Worm (Caenorhabditis elegans) whole organism, L1 larva: ENCODE data around the gene vha-1.
A peak's percentile ranks its signal among the peaks of the same experiment; 100 is the strongest.

Experiments used
- C16A3.4 ChIP-seq: fragments of 150-350 bp; optimal IDR thresholded peaks from 2 replicates; lab custom pipeline; 2014; ENCODE audit warnings: missing biosample characterization, missing genetic modification characterization
- aha-1 ChIP-seq: fragments of 150-350 bp; optimal IDR thresholded peaks from 2 replicates; lab custom pipeline; 2014; ENCODE audit warnings: missing biosample characterization, missing genetic modification characterization
- aly-2 ChIP-seq: fragments of 150-350 bp; optimal IDR thresholded peaks from 2 replicates; lab custom pipeline; 2014; ENCODE audit warnings: missing biosample characterization, missing genetic modification characterization
- ama-1 ChIP-seq: fragments of 150-350 bp; optimal IDR thresholded peaks from 2 replicates; lab custom pipeline; 2014
- ceh-63 ChIP-seq: fragments of 200-800 bp; sonication (Bioruptor generic); optimal IDR thresholded peaks from 2 replicates; lab custom pipeline; 2018; ENCODE audit warnings: mild to moderate bottlenecking, missing genetic modification characterization, missing compliant biosample characterization
- ceh-82 ChIP-seq, 3 experiments: fragments of 150-350 bp in 1 of 3; sonication (generic microtip) in 2 of 3; optimal IDR thresholded peaks; 2 replicates each; lab custom pipeline; 2014 to 2017; ENCODE audit warnings: missing biosample characterization in 3 of 3, missing genetic modification characterization in 3 of 3
- ceh-88 ChIP-seq: fragments of 200-800 bp; sonication (Bioruptor generic); IDR thresholded peaks from 2 replicates; pipeline ENCODE4 v1.3.6; 2022; ENCODE audit warnings: missing genetic modification characterization, missing compliant biosample characterization
- ceh-90 ChIP-seq: sonication (generic microtip); optimal IDR thresholded peaks from 2 replicates; lab custom pipeline; 2016; ENCODE audit warnings: missing genetic modification characterization, missing compliant biosample characterization
- dpl-1 ChIP-seq, 3 experiments: fragments of 150-350 bp in 2 of 3; sonication (generic microtip) in 1 of 3; optimal IDR thresholded peaks; 2 replicates each; lab custom pipeline; 2014 to 2017; ENCODE audit warnings: missing biosample characterization in 3 of 3, missing genetic modification characterization in 3 of 3, missing genetic modification reagents in 3 of 3
- efl-3 ChIP-seq: fragments of 200-800 bp; sonication (Bioruptor generic); optimal IDR thresholded peaks from 2 replicates; lab custom pipeline; 2018; ENCODE audit warnings: mild to moderate bottlenecking, missing genetic modification characterization, missing compliant biosample characterization
- egl-13 ChIP-seq: sonication (generic microtip); optimal IDR thresholded peaks from 2 replicates; lab custom pipeline; 2016; ENCODE audit warnings: missing genotype, missing genetic modification reagents, missing genetic modification characterization, missing compliant biosample characterization
- egl-27 ChIP-seq, 2 experiments: fragments of 150-350 bp in 1 of 2; sonication (generic microtip); optimal IDR thresholded peaks; 3 replicates each; lab custom pipeline; 2017 to 2018; ENCODE audit warnings: missing biosample characterization in 2 of 2, missing genetic modification characterization in 2 of 2, missing genetic modification reagents in 2 of 2
- elt-2 ChIP-seq: sonication (generic microtip); optimal IDR thresholded peaks from 2 replicates; lab custom pipeline; 2016; ENCODE audit warnings: missing genetic modification characterization, mild to moderate bottlenecking, inconsistent platforms, missing compliant biosample characterization, missing genetic modification reagents
- elt-3 ChIP-seq, 6 experiments: fragments of 150-350 bp in 1 of 6; sonication (generic microtip); optimal IDR thresholded peaks; 2 replicates each; lab custom pipeline; 2017 to 2018; ENCODE audit warnings: missing biosample characterization in 6 of 6, missing genetic modification characterization in 6 of 6, inconsistent platforms in 1 of 6
- ets-5 ChIP-seq: fragments of 200-800 bp; sonication (Bioruptor generic); IDR thresholded peaks from 2 replicates; pipeline ENCODE4 v1.3.6; 2022; ENCODE audit warnings: missing genetic modification characterization, missing compliant biosample characterization
- fkh-4 ChIP-seq: sonication (generic microtip); optimal IDR thresholded peaks from 2 replicates; lab custom pipeline; 2016; ENCODE audit warnings: missing compliant biosample characterization, missing genetic modification characterization, borderline replicate concordance
- fos-1 ChIP-seq: fragments of 150-350 bp; optimal IDR thresholded peaks from 2 replicates; lab custom pipeline; 2014; ENCODE audit warnings: missing biosample characterization, missing genetic modification characterization
- hlh-4 ChIP-seq: sonication (generic microtip); optimal IDR thresholded peaks from 2 replicates; lab custom pipeline; 2016; ENCODE audit warnings: mild to moderate bottlenecking, missing genetic modification characterization, missing compliant biosample characterization
- hpl-2 ChIP-seq: fragments of 150-350 bp; optimal IDR thresholded peaks from 2 replicates; lab custom pipeline; 2014; ENCODE audit warnings: missing biosample characterization, missing genetic modification reagents, missing genetic modification characterization
- jun-1 ChIP-seq: fragments of 150-350 bp; optimal IDR thresholded peaks from 2 replicates; lab custom pipeline; 2014; ENCODE audit warnings: missing biosample characterization, missing genetic modification reagents, missing genetic modification characterization
- lin-13 ChIP-seq: fragments of 150-350 bp; optimal IDR thresholded peaks from 2 replicates; lab custom pipeline; 2014; ENCODE audit warnings: missing biosample characterization, missing genetic modification reagents, missing genetic modification characterization
- lin-14 ChIP-seq: fragments of 200-800 bp; sonication (Bioruptor generic); optimal IDR thresholded peaks from 2 replicates; lab custom pipeline; 2018; ENCODE audit warnings: mild to moderate bottlenecking, missing genetic modification characterization, moderate library complexity, missing compliant biosample characterization
- lin-15B ChIP-seq: fragments of 150-350 bp; sonication (generic microtip); optimal IDR thresholded peaks from 3 replicates; lab custom pipeline; 2014; ENCODE audit warnings: missing biosample characterization, missing genetic modification characterization
- lin-35 ChIP-seq, 2 experiments: fragments of 150-350 bp; optimal IDR thresholded peaks; 2 replicates each; lab custom pipeline; 2014; ENCODE audit warnings: missing biosample characterization in 2 of 2, missing genetic modification characterization in 2 of 2, missing genetic modification reagents in 2 of 2
- lin-39 ChIP-seq: fragments of 150-350 bp; optimal IDR thresholded peaks from 2 replicates; lab custom pipeline; 2014; ENCODE audit warnings: missing biosample characterization, missing genetic modification reagents, missing genetic modification characterization
- nhr-11 ChIP-seq: fragments of 150-350 bp; optimal IDR thresholded peaks from 2 replicates; lab custom pipeline; 2014; ENCODE audit warnings: missing biosample characterization, missing genetic modification characterization
- nhr-19 ChIP-seq: fragments of 200-800 bp; sonication (Bioruptor generic); conservative IDR thresholded peaks from 2 replicates; pipeline ENCODE4 v1.3.6; 2022; ENCODE audit warnings: missing genetic modification characterization, missing compliant biosample characterization
- nhr-20 ChIP-seq: sonication (generic microtip); optimal IDR thresholded peaks from 2 replicates; lab custom pipeline; 2016; ENCODE audit warnings: mild to moderate bottlenecking, missing genetic modification characterization, missing compliant biosample characterization
- nhr-237 ChIP-seq: fragments of 150-350 bp; optimal IDR thresholded peaks from 2 replicates; lab custom pipeline; 2014; ENCODE audit warnings: missing biosample characterization, missing genetic modification characterization
- nhr-47 ChIP-seq: sonication (generic microtip); optimal IDR thresholded peaks from 2 replicates; lab custom pipeline; 2016; ENCODE audit warnings: mild to moderate bottlenecking, missing genetic modification characterization, moderate library complexity, missing compliant biosample characterization
- nhr-77 ChIP-seq: fragments of 150-350 bp; optimal IDR thresholded peaks from 2 replicates; lab custom pipeline; 2014; ENCODE audit warnings: missing biosample characterization, missing genetic modification characterization
- nhr-84 ChIP-seq: sonication (generic microtip); optimal IDR thresholded peaks from 2 replicates; lab custom pipeline; 2017; ENCODE audit warnings: missing biosample characterization, missing genetic modification characterization
- nhr-85 ChIP-seq: sonication (generic microtip); peaks from one replicate; lab custom pipeline; 2016; ENCODE audit warnings: missing genetic modification characterization, inconsistent platforms, missing compliant biosample characterization
- nhr-90 ChIP-seq: sonication (generic microtip); optimal IDR thresholded peaks from 2 replicates; lab custom pipeline; 2016; ENCODE audit warnings: mild to moderate bottlenecking, missing genetic modification characterization, missing compliant biosample characterization; ENCODE audit not compliant: poor library complexity
- pag-3 ChIP-seq: sonication (generic microtip); optimal IDR thresholded peaks from 2 replicates; lab custom pipeline; 2017; ENCODE audit warnings: missing genetic modification characterization, mild to moderate bottlenecking, missing compliant biosample characterization, antibody characterized with exemption, borderline replicate concordance; ENCODE audit not compliant: insufficient read depth
- pax-3 ChIP-seq: fragments of 200-800 bp; sonication (Bioruptor generic); optimal IDR thresholded peaks from 2 replicates; lab custom pipeline; 2018; ENCODE audit warnings: mild to moderate bottlenecking, missing genetic modification characterization, moderate library complexity, missing compliant biosample characterization
- pqm-1 ChIP-seq: sonication (generic microtip); optimal IDR thresholded peaks from 3 replicates; lab custom pipeline; 2017; ENCODE audit warnings: missing biosample characterization, missing genetic modification characterization
- rnt-1 ChIP-seq: sonication (generic microtip); optimal IDR thresholded peaks from 2 replicates; lab custom pipeline; 2016; ENCODE audit warnings: mild to moderate bottlenecking, missing genetic modification characterization, moderate library complexity, missing compliant biosample characterization
- skn-1 ChIP-seq: fragments of 150-350 bp; optimal IDR thresholded peaks from 2 replicates; lab custom pipeline; 2014; ENCODE audit warnings: missing biosample characterization, missing genetic modification characterization
- snu-23 ChIP-seq: sonication (generic microtip); optimal IDR thresholded peaks from 2 replicates; lab custom pipeline; 2016; ENCODE audit warnings: missing genetic modification characterization, missing compliant biosample characterization
- sox-4 ChIP-seq: sonication (generic microtip); optimal IDR thresholded peaks from 2 replicates; lab custom pipeline; 2016; ENCODE audit warnings: missing genetic modification characterization, missing compliant biosample characterization
- sptf-1 ChIP-seq: fragments of 150-350 bp; optimal IDR thresholded peaks from 2 replicates; lab custom pipeline; 2014; ENCODE audit warnings: missing biosample characterization, missing genetic modification characterization
- tbx-2 ChIP-seq: sonication (generic microtip); optimal IDR thresholded peaks from 2 replicates; lab custom pipeline; 2016; ENCODE audit warnings: missing genetic modification characterization, missing compliant biosample characterization
- tlp-1 ChIP-seq: fragments of 150-350 bp; optimal IDR thresholded peaks from 2 replicates; lab custom pipeline; 2014; ENCODE audit warnings: missing biosample characterization, missing genetic modification characterization
- unc-30 ChIP-seq: sonication (generic microtip); optimal IDR thresholded peaks from 2 replicates; lab custom pipeline; 2017; ENCODE audit warnings: missing biosample characterization, missing genetic modification characterization
- unc-62 ChIP-seq: fragments of 150-350 bp; optimal IDR thresholded peaks from 2 replicates; lab custom pipeline; 2014; ENCODE audit warnings: missing biosample characterization, missing genetic modification reagents, missing genetic modification characterization
- unc-86 ChIP-seq: sonication (generic microtip); optimal IDR thresholded peaks from 2 replicates; lab custom pipeline; 2016; ENCODE audit warnings: missing genetic modification characterization, missing compliant biosample characterization
- unc-98 ChIP-seq: fragments of 200-800 bp; sonication (Bioruptor generic); IDR thresholded peaks from 2 replicates; pipeline ENCODE4 v1.3.6; 2022; ENCODE audit warnings: missing genetic modification characterization, missing compliant biosample characterization
- zag-1 ChIP-seq: fragments of 150-350 bp; optimal IDR thresholded peaks from 2 replicates; lab custom pipeline; 2014; ENCODE audit warnings: missing biosample characterization, missing genetic modification characterization
- zip-4 ChIP-seq: fragments of 200-800 bp; sonication (Bioruptor generic); optimal IDR thresholded peaks from 2 replicates; lab custom pipeline; 2018; ENCODE audit warnings: mild to moderate bottlenecking, missing genetic modification characterization, moderate library complexity, missing compliant biosample characterization
- ztf-11 ChIP-seq, 2 experiments: sonication (generic microtip); optimal IDR thresholded peaks; 2 replicates each; lab custom pipeline; 2016 to 2017; ENCODE audit warnings: missing genetic modification characterization in 2 of 2, missing biosample characterization in 1 of 2, missing compliant biosample characterization in 1 of 2

vha-1 gene

DNA sequence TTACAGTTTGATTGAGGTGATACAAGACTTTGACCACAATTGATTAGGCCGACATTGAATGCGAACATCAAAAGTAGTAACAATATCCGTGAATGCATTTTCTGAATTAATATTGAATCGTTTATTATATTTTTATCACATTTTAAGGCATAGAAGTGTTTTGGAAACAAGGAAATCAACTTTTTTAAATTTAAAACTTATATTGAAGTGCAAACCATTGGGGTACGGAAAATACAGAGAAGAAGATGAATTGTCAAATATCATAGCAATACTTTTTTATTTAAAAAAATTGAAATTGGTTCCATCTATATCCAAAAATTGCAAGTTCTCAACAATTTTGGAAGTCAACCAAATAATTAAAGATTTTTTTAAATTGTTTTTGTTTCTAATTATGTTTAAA lies 37.8 kb upstream of the vha-1 start, which contains the start of gene T05G5.1:
T05G5.1 (minus strand) TSS at position 101 of the 400 bp plus-strand sequence.
- TF ChIP-seq nhr-11 (tag; lab: Kevin White, UChicago): no peak
- TF ChIP-seq nhr-85 (tag; lab: Kevin White, UChicago): no peak
- TF ChIP-seq unc-62 (GFP tag; lab: Kevin White, UChicago): no peak
- TF ChIP-seq zip-4 (GFP tag; lab: Kevin White, UChicago): no peak
- no peak for TF ChIP-seq ceh-88 (GFP tag; lab: Robert Waterston, UW)
- TF ChIP-seq jun-1 (tag; lab: Kevin White, UChicago): no peak
- TF ChIP-seq aha-1 (tag; lab: Kevin White, UChicago): no peak
- TF ChIP-seq unc-86 (tag; lab: Kevin White, UChicago): no peak
- TF ChIP-seq ceh-90 (tag; lab: Kevin White, UChicago): no peak
- TF ChIP-seq unc-98 (GFP tag; lab: Robert Waterston, UW): no peak
- TF ChIP-seq nhr-19 (GFP tag; lab: Robert Waterston, UW): no peak
- no peak for TF ChIP-seq rnt-1
- no peak for TF ChIP-seq dpl-1 (GFP tag; optimal IDR thresholded peaks at IDR 0.05; lab: Kevin White, UChicago)
- no peak for TF ChIP-seq C16A3.4 (tag; lab: Kevin White, UChicago)
- no peak for TF ChIP-seq tbx-2 (tag; lab: Kevin White, UChicago)
- TF ChIP-seq zag-1 (tag; lab: Kevin White, UChicago): no peak
- TF ChIP-seq lin-15B (tag; lab: Kevin White, UChicago): no peak

ce11 chrIII:9744525-9744924 lies 36.5 kb upstream of the vha-1 start:
- TF ChIP-seq tlp-1 (tag; lab: Kevin White, UChicago) (no peak), nhr-47 (tag; lab: Kevin White, UChicago) (no peak), pax-3 (tag; lab: Kevin White, UChicago) (no peak), C16A3.4 (tag; lab: Kevin White, UChicago) (no peak), ets-5 (GFP tag; lab: Robert Waterston, UW) (no peak), efl-3 (GFP tag; lab: Kevin White, UChicago) (no peak), lin-39 (tag; lab: Kevin White, UChicago) (no peak), dpl-1 (GFP tag; optimal IDR thresholded peaks at IDR 0.05; lab: Kevin White, UChicago) (no peak), egl-13 (tag; lab: Kevin White, UChicago) (no peak), hlh-4 (tag; lab: Kevin White, UChicago) (no peak), lin-35 (GFP tag; optimal IDR thresholded peaks at IDR 0.05; lab: Kevin White, UChicago) (no peak), nhr-237 (tag; lab: Kevin White, UChicago) (no peak), elt-3 (tag; optimal IDR thresholded peaks at IDR 0.05; lab: Kevin White, UChicago) (no peak), aha-1 (tag; lab: Kevin White, UChicago) (no peak), nhr-77 (tag; lab: Kevin White, UChicago) (no peak), lin-14 (peak; percentile 73), pqm-1 (no peak), nhr-85 (tag; lab: Kevin White, UChicago) (no peak), egl-27 (tag; optimal IDR thresholded peaks at IDR 0.05; lab: Kevin White, UChicago) (no peak), snu-23 (peak; percentile 58), skn-1 (tag; lab: Kevin White, UChicago) (no peak), elt-2 (tag; lab: Kevin White, UChicago) (no peak), nhr-84 (no peak), lin-15B (tag; lab: Kevin White, UChicago) (no peak), ama-1 (lab: Kevin White, UChicago) (no peak), nhr-11 (tag; lab: Kevin White, UChicago) (no peak), unc-30 (no peak), hpl-2 (GFP tag; lab: Kevin White, UChicago) (no peak), nhr-20 (tag; lab: Kevin White, UChicago) (peak; percentile 33), pag-3 (peak; percentile 83), ceh-90 (tag; lab: Kevin White, UChicago) (no peak), unc-62 (GFP tag; lab: Kevin White, UChicago) (no peak), ztf-11 (tag; optimal IDR thresholded peaks at IDR 0.05; lab: Kevin White, UChicago) (no peak), fos-1 (no peak), aly-2 (no peak), ceh-82 (tag; optimal IDR thresholded peaks at IDR 0.05; lab: Kevin White, UChicago) (no peak), sptf-1 (no peak), nhr-90 (tag; lab: Kevin White, UChicago) (no peak), ceh-63 (GFP tag; lab: Kevin White, UChicago) (no peak), sox-4 (tag; lab: Kevin White, UChicago) (no peak), fkh-4 (tag; lab: Kevin White, UChicago) (no peak), lin-13 (no peak)
